Fruit fly (Drosophila melanogaster): ENCODE data around the gene CG4497.

CG4497 gene

DNA sequence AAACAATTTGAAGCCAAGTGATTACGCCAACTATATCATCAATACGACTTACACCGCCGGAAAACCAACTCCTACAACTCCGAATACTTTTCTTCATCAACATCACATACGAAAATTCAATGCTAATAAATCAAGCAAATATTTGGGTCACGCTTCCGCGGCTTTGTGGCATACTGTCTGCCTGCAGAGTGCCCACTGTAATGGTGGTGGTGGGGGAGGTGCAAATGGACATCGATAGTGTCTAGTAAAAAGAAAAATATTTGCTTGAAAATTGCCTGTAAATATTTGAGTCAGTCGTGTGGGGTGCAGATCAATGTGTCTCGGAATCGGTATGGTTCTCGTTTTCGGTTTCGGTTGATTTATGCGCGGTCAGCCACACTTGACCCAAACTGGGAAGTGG is 28.6 kb downstream of the CG4497 start:
- TF ChIP-seq CG8478 (optimal IDR thresholded peaks at IDR 0.05) (no peak), CTCF (optimal IDR thresholded peaks at IDR 0.05) (no peak)

DNA sequence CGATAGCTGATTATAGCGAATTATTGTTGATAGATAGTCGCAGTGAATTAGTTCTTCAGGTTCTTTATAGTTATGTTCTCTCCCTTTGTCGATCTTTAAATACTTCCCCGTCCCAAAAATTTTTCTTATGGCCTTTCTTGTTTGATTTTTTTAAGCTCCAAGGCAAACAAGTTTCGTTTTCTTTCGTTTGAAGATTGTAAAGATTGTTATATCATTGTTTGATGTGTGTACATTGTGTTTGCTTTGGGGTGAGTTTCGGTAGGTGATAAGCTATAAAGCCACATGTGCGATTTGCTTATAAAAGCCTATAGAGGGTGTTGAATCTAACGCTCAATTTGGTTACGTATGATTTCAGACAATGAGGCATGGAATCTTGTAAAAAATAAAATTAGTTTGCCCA is 35.6 kb downstream of the CG4497 start:
- TF ChIP-seq CG8478 (optimal IDR thresholded peaks at IDR 0.05) (no peak), CTCF (optimal IDR thresholded peaks at IDR 0.05) (no peak)

DNA sequence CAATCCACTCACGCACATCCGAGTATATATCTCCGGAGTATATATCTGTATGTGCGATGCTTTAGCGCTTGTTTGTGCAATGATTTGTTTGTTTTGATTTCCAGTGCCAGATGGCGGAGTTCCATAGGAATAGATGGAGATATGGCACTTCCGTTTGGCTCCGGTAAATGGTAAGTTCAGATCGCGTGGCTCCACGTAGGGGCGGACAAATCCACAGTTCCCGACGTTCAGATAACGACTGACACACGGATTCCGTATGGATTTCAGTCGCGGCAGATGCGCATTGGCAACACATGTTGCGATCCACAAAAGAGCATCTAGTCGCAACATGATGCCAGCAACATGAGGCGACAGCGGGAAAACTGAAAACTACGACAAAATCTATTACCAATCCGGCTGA is 36.9 kb downstream of the CG4497 start, which contains the start of gene Pvf3:
Gene Pvf3 (minus strand): TSS at position 240 of the 400 bp plus-strand sequence.
- TF ChIP-seq CTCF (optimal IDR thresholded peaks at IDR 0.05): no peak
- no peak for TF ChIP-seq CG8478 (optimal IDR thresholded peaks at IDR 0.05)

DNA sequence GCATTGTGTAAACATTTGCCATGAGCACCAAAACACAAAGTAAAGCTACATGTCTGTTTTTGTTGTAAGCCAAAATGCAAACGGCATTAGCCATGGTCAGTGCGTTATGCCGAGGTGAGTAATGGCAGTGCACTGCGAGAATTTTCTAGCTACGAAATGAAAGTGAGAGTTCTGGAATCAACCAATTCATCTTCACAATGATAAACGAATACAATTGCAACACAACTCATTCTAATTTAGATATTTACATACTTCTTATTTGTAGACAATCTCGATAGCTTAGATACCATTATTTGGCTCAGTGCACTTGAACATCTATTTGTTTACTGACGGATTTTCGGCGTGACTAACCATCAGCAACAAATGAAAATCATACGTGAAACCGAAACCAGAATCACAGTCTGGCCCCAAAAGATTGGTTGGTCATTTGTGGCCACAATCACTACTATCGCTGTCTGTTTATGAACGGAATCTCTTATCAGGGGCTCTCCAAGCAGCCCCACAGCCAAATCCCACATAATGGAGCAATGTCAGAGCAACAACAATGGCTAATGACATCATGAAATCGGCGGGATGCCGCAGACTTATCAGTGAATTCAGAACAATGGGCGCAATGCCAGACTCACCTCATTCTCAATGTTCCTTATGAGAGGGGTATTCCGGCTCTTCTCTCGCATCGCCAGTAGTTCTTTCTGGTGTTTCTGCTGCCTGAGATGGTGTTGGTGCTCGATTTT is 39.4 kb downstream of the CG4497 start:
- TF ChIP-seq CTCF (optimal IDR thresholded peaks at IDR 0.05): no peak
- TF ChIP-seq CG8478 (optimal IDR thresholded peaks at IDR 0.05): no peak

DNA sequence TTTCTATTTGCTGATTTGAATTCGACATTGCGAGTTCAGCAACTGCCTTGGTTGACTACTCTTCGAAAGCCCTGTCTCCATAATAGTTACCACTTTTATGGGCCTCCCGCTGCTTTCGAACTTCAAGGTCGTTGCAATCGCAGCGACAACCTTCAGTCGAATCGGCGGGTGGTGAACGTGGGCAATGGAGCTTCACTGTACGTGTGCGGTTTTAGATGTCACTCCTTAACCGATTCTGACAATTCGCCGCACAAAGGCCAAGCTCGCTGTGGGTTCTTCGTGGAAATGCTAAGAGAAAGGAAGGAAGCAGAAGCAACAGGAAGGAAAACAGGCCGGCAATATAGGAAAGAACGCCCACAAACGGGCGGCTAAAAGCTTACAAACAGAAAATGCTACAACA is 42.1 kb downstream of the CG4497 start:
- TF ChIP-seq CG8478 (optimal IDR thresholded peaks at IDR 0.05): no peak
- no peak for TF ChIP-seq CTCF (optimal IDR thresholded peaks at IDR 0.05)

DNA sequence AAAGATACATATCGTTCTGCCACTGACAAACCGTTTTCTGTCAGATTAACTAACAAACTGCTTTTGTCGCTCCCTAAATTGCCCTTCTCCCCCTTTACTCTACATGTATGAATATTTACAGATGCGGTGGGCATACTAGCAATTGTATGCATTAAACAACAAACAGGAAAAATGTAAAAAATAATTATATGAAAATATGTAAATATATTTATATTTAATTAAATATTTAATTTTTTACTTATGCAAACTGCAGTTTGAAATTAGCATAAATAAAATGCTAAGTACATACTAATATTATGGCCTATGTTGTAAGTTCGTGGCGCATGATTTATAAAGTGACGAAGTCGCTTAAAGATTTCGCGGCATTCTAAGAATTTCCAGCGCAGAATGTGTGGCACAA is 43.6 kb downstream of the CG4497 start:
- no peak for TF ChIP-seq CTCF (optimal IDR thresholded peaks at IDR 0.05)
- no peak for TF ChIP-seq CG8478 (optimal IDR thresholded peaks at IDR 0.05)

DNA sequence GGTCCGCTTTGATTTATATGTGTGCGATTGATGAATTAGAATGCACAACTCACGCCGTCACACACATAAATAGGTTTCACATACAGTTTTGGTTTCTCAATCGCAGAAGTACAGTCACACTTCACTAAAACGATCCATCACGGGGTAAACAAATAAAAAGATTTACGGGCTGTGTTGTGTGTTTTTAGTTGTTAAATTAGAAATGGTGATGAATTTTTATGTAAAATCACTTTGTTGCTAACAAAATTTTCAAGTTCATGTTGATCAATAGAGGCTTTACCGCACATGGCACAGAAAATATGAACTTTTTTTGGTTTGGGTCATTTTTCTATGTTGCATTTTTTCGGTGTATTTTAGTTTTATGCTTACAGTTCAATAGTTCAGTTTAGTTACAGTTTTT is 45.5 kb downstream of the CG4497 start:
- TF ChIP-seq CG8478 (optimal IDR thresholded peaks at IDR 0.05) (no peak), CTCF (optimal IDR thresholded peaks at IDR 0.05) (no peak)

DNA sequence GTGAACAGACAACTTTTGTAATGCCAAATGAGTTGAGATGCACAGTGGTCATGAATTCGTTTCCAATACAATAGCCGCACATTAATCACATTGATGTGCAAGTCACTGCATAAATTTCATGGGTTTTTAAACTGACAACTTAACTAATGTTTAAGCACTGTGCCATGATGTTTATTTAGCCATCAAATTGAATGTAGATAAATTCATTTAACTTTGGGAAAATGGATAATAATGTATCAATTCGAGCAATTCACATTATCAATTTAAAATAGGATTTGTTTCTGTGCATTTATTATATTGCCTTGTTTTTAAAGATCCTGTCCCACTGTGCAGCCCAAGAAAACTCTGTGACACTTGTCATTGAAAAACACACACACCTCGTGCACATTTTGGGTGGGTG is 46.3 kb downstream of the CG4497 start:
- TF ChIP-seq CTCF (optimal IDR thresholded peaks at IDR 0.05) (no peak), CG8478 (optimal IDR thresholded peaks at IDR 0.05) (no peak)

DNA sequence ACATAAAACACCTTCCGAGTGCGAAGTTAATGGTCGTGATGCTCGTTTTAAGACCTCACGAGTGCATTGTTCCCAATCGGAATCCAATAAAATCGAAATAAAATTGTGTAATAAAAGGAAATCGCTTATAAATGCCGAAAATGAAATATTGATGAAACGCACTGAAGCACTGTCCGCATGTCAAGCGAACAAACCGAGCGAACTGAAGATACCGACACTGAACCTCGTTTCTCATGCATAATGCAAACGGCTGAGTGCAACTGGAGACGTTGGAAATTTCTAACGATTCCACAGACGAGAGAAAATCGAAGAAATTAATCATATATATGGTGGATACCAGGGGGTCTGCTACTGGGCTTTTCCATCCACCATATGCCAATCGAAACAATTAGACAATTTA is 47.2 kb downstream of the CG4497 start:
- TF ChIP-seq CTCF (optimal IDR thresholded peaks at IDR 0.05) (no peak), CG8478 (optimal IDR thresholded peaks at IDR 0.05) (no peak)

DNA sequence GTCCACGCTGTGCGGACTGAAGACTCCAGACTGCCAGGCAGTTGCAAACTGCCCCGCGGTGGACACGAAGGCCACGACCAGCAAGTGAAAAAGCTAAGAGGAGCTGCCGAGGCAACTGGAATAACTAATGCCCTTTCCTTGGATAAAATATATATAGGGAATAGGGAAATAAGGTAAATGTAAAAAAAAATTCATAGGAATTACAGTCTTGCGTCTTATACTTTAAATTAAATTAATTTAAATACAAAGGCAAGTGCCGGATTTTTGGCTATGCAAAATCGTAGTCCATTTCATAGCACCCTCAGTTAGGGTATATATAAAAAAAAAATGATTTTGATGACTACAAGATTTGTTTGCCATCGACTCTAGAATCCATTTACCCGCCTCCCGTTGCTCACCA is 48.5 kb downstream of the CG4497 start:
- TF ChIP-seq CG8478 (optimal IDR thresholded peaks at IDR 0.05) (no peak), CTCF (optimal IDR thresholded peaks at IDR 0.05) (no peak)

DNA sequence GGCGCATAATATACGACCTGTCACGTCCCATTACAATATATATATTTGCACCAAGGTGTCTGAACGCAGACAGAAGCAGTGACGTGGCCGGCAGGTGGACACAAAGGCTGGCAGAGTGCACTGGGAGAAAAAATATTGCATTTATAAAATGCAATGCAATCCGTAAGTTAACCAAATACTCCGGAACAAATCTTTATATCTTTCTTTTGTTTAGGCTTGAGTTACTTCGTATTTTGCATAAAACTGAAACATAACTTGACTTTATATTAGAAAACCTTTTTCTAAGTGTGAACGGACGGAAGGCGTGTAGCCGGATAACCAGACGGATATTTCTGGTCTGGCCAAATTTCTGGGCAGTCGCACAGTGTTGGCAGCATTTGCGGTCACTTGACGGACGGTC is 50.3 kb downstream of the CG4497 start:
- no peak for TF ChIP-seq CG8478 (optimal IDR thresholded peaks at IDR 0.05)
- no peak for TF ChIP-seq CTCF (optimal IDR thresholded peaks at IDR 0.05)
